Worm (Caenorhabditis elegans) whole organism, young adult: ENCODE results near the gene mtch-1.

Experiments
- B0336.3 ChIP-seq: fragments of 200-800 bp; sonication (Bioruptor generic); IDR thresholded peaks from 2 replicates; pipeline ENCODE4 v1.3.6; 2022; ENCODE audit warnings: missing genetic modification characterization, missing compliant biosample characterization
- C06A6.2 ChIP-seq: fragments of 200-800 bp; sonication (Bioruptor generic); conservative IDR thresholded peaks from 2 replicates; pipeline ENCODE4 v1.3.6; 2022; ENCODE audit warnings: missing genetic modification characterization, missing compliant biosample characterization
- F10E7.11 ChIP-seq: sonication (generic microtip); optimal IDR thresholded peaks from 2 replicates; lab custom pipeline; 2017; ENCODE audit warnings: mild to moderate bottlenecking, missing genetic modification characterization, moderate library complexity, missing compliant biosample characterization
- F22D6.2 ChIP-seq: sonication (generic microtip); optimal IDR thresholded peaks from 2 replicates; lab custom pipeline; 2016; ENCODE audit warnings: mild to moderate bottlenecking, missing genetic modification characterization, missing compliant biosample characterization
- F57A8.1 ChIP-seq: fragments of 200-800 bp; sonication (Bioruptor generic); optimal IDR thresholded peaks from 2 replicates; lab custom pipeline; 2018; ENCODE audit warnings: mild to moderate bottlenecking, missing genetic modification characterization, moderate library complexity, missing compliant biosample characterization
- K11D2.4 ChIP-seq: fragments of 200-800 bp; sonication (Bioruptor generic); IDR thresholded peaks from 2 replicates; pipeline ENCODE4 v1.3.6; 2022; ENCODE audit warnings: missing genetic modification reagents, missing genetic modification characterization, missing compliant biosample characterization
- K12H6.12 ChIP-seq: fragments of 200-800 bp; sonication (Bioruptor generic); optimal IDR thresholded peaks from 2 replicates; lab custom pipeline; 2018; ENCODE audit warnings: mild to moderate bottlenecking, missing genetic modification characterization, missing compliant biosample characterization
- Y79H2A.3 ChIP-seq: fragments of 200-800 bp; sonication (Bioruptor generic); conservative IDR thresholded peaks from 2 replicates; pipeline ENCODE4 v1.3.6; 2022; ENCODE audit warnings: missing genetic modification reagents, missing genetic modification characterization, missing compliant biosample characterization
- Y95B8A.8 ChIP-seq: fragments of 200-800 bp; sonication (Bioruptor generic); IDR thresholded peaks from 2 replicates; pipeline ENCODE4 v1.3.6; 2022; ENCODE audit warnings: missing genetic modification reagents, missing genetic modification characterization, missing compliant biosample characterization
- akir-1 ChIP-seq: fragments of 200-800 bp; sonication (Bioruptor generic); optimal IDR thresholded peaks from 2 replicates; lab custom pipeline; 2018; ENCODE audit warnings: mild to moderate bottlenecking, missing genetic modification characterization, moderate library complexity, missing compliant biosample characterization
- aptf-2 ChIP-seq: fragments of 200-800 bp; sonication (Bioruptor generic); conservative IDR thresholded peaks from 2 replicates; pipeline ENCODE4 v1.3.6; 2022; ENCODE audit warnings: missing genetic modification reagents, missing genetic modification characterization, missing compliant biosample characterization
- attf-5 ChIP-seq: fragments of 200-800 bp; sonication (Bioruptor generic); optimal IDR thresholded peaks from 2 replicates; lab custom pipeline; 2018; ENCODE audit warnings: mild to moderate bottlenecking, missing genetic modification characterization, missing compliant biosample characterization
- bed-1 ChIP-seq: fragments of 200-800 bp; sonication (Bioruptor generic); IDR thresholded peaks from 2 replicates; pipeline ENCODE4 v1.3.6; 2022; ENCODE audit warnings: missing genetic modification reagents, missing genetic modification characterization, missing compliant biosample characterization
- ccch-3 ChIP-seq: fragments of 200-800 bp; sonication (Bioruptor generic); optimal IDR thresholded peaks from 2 replicates; lab custom pipeline; 2018; ENCODE audit warnings: mild to moderate bottlenecking, missing genetic modification characterization, missing compliant biosample characterization
- cebp-1 ChIP-seq, 2 experiments: fragments of 200-800 bp in 1 of 2; sonication (Bioruptor generic) in 1 of 2; sonication (generic microtip) in 1 of 2; IDR thresholded peaks in 1 of 2; optimal IDR thresholded peaks in 1 of 2; 2 replicates each; pipeline versions ENCODE4 v1.3.6 to Lab custom; 2017 to 2022; ENCODE audit warnings: missing compliant biosample characterization in 2 of 2, missing genetic modification characterization in 2 of 2, mild to moderate bottlenecking in 1 of 2, missing genetic modification reagents in 1 of 2, moderate library complexity in 1 of 2
- ceh-79 ChIP-seq: sonication (generic microtip); optimal IDR thresholded peaks from 2 replicates; lab custom pipeline; 2017; ENCODE audit warnings: mild to moderate bottlenecking, missing genetic modification characterization, missing compliant biosample characterization
- chd-7 ChIP-seq: sonication (generic microtip); optimal IDR thresholded peaks from 2 replicates; lab custom pipeline; 2016; ENCODE audit warnings: mild to moderate bottlenecking, missing genetic modification characterization, moderate library complexity, missing compliant biosample characterization
- die-1 ChIP-seq: sonication (generic microtip); optimal IDR thresholded peaks from 2 replicates; lab custom pipeline; 2016; ENCODE audit warnings: missing genotype, mild to moderate bottlenecking, missing genetic modification characterization, missing compliant biosample characterization
- dpff-1 ChIP-seq: sonication (generic microtip); optimal IDR thresholded peaks from 2 replicates; lab custom pipeline; 2017; ENCODE audit warnings: mild to moderate bottlenecking, missing genetic modification characterization, missing compliant biosample characterization
- dpl-1 ChIP-seq: fragments of 150-350 bp; optimal IDR thresholded peaks from 2 replicates; lab custom pipeline; 2014; ENCODE audit warnings: missing biosample characterization, missing genetic modification reagents, missing genetic modification characterization
- egl-18 ChIP-seq: fragments of 200-800 bp; sonication (Bioruptor generic); IDR thresholded peaks from 2 replicates; pipeline ENCODE4 v1.3.6; 2022; ENCODE audit warnings: missing genetic modification reagents, missing genetic modification characterization, missing compliant biosample characterization
- fkh-3 ChIP-seq: sonication (generic microtip); optimal IDR thresholded peaks from 2 replicates; lab custom pipeline; 2016; ENCODE audit warnings: mild to moderate bottlenecking, missing genetic modification characterization, missing compliant biosample characterization
- lin-54 ChIP-seq: fragments of 200-800 bp; sonication (Bioruptor generic); optimal IDR thresholded peaks from 2 replicates; lab custom pipeline; 2018; ENCODE audit warnings: mild to moderate bottlenecking, missing genetic modification characterization, missing compliant biosample characterization
- lsl-1 ChIP-seq: fragments of 200-800 bp; sonication (Bioruptor generic); optimal IDR thresholded peaks from 2 replicates; lab custom pipeline; 2018; ENCODE audit warnings: mild to moderate bottlenecking, missing genetic modification characterization, moderate library complexity, missing compliant biosample characterization
- lsy-27 ChIP-seq: sonication (generic microtip); optimal IDR thresholded peaks from 2 replicates; lab custom pipeline; 2017; ENCODE audit warnings: missing genetic modification characterization, mild to moderate bottlenecking, missing compliant biosample characterization, antibody characterized with exemption, missing genotype, borderline replicate concordance; ENCODE audit not compliant: insufficient read depth
- madf-8 ChIP-seq: fragments of 200-800 bp; sonication (Bioruptor generic); conservative IDR thresholded peaks from 2 replicates; pipeline ENCODE4 v1.3.6; 2022; ENCODE audit warnings: missing genetic modification reagents, missing genetic modification characterization, missing compliant biosample characterization
- nfya-1 ChIP-seq: sonication (generic microtip); optimal IDR thresholded peaks from 2 replicates; lab custom pipeline; 2017; ENCODE audit warnings: antibody characterized with exemption, missing compliant biosample characterization, missing genetic modification characterization, borderline replicate concordance; ENCODE audit not compliant: insufficient read depth
- nfya-2 ChIP-seq: fragments of 200-800 bp; sonication (Bioruptor generic); IDR thresholded peaks from 2 replicates; pipeline ENCODE4 v1.3.6; 2022; ENCODE audit warnings: missing genetic modification reagents, missing genetic modification characterization, missing compliant biosample characterization
- nfyb-1 ChIP-seq: fragments of 200-800 bp; sonication (Bioruptor generic); IDR thresholded peaks from 2 replicates; pipeline ENCODE4 v1.3.6; 2022; ENCODE audit warnings: missing genetic modification reagents, missing genetic modification characterization, missing compliant biosample characterization
- nhr-179 ChIP-seq: sonication (generic microtip); optimal IDR thresholded peaks from 2 replicates; lab custom pipeline; 2016; ENCODE audit warnings: mild to moderate bottlenecking, missing genetic modification characterization, missing compliant biosample characterization
- rcor-1 ChIP-seq: fragments of 200-800 bp; sonication (Bioruptor generic); IDR thresholded peaks from 2 replicates; pipeline ENCODE4 v1.3.6; 2022; ENCODE audit warnings: missing genetic modification reagents, missing genetic modification characterization, missing compliant biosample characterization
- rec-8 ChIP-seq, 2 experiments: sonication (generic microtip); optimal IDR thresholded peaks; 2 replicates each; lab custom pipeline; 2016; ENCODE audit warnings: mild to moderate bottlenecking in 2 of 2, missing genetic modification characterization in 2 of 2, missing genetic modification reagents in 2 of 2, missing genotype in 2 of 2, missing biosample characterization in 1 of 2, missing compliant biosample characterization in 1 of 2, moderate library complexity in 1 of 2
- rpc-1 ChIP-seq, 2 experiments: fragments of 150-350 bp in 1 of 2; sonication (generic microtip) in 1 of 2; optimal IDR thresholded peaks; 2 replicates each; lab custom pipeline; 2014 to 2018; ENCODE audit warnings: missing biosample characterization in 1 of 2, missing genetic modification characterization in 1 of 2, missing genetic modification reagents in 1 of 2, missing genotype in 1 of 2
- sea-2 ChIP-seq: fragments of 200-800 bp; sonication (Bioruptor generic); IDR thresholded peaks from 2 replicates; pipeline ENCODE4 v1.3.6; 2022; ENCODE audit warnings: missing genetic modification characterization, missing compliant biosample characterization
- snpc-1.1 ChIP-seq: sonication (generic microtip); optimal IDR thresholded peaks from 2 replicates; lab custom pipeline; 2017; ENCODE audit warnings: missing genetic modification characterization, mild to moderate bottlenecking, missing compliant biosample characterization, antibody characterized with exemption, moderate library complexity, missing genotype, missing genetic modification reagents; ENCODE audit not compliant: insufficient read depth
- snpc-3.4 ChIP-seq: sonication (generic microtip); optimal IDR thresholded peaks from 2 replicates; lab custom pipeline; 2017; ENCODE audit warnings: missing genetic modification characterization, mild to moderate bottlenecking, missing compliant biosample characterization, antibody characterized with exemption, moderate library complexity, missing genotype, missing genetic modification reagents
- somi-1 ChIP-seq: fragments of 200-800 bp; sonication (Bioruptor generic); optimal IDR thresholded peaks from 2 replicates; lab custom pipeline; 2018; ENCODE audit warnings: mild to moderate bottlenecking, missing genetic modification characterization, missing compliant biosample characterization
- sptf-2 ChIP-seq: fragments of 200-800 bp; sonication (Bioruptor generic); optimal IDR thresholded peaks from 2 replicates; lab custom pipeline; 2018; ENCODE audit warnings: mild to moderate bottlenecking, missing genetic modification characterization, missing compliant biosample characterization
- tbx-9 ChIP-seq: sonication (generic microtip); optimal IDR thresholded peaks from 2 replicates; lab custom pipeline; 2016; ENCODE audit warnings: borderline replicate concordance, missing genetic modification characterization, inconsistent platforms, missing compliant biosample characterization
- tlf-1 ChIP-seq: fragments of 200-800 bp; sonication (Bioruptor generic); optimal IDR thresholded peaks from 2 replicates; lab custom pipeline; 2018; ENCODE audit warnings: mild to moderate bottlenecking, missing genetic modification characterization, missing compliant biosample characterization
- unc-62 ChIP-seq: fragments of 150-350 bp; optimal IDR thresholded peaks from 2 replicates; lab custom pipeline; 2014; ENCODE audit warnings: missing biosample characterization, missing genetic modification reagents, missing genetic modification characterization
- zfh-2 ChIP-seq: fragments of 200-800 bp; sonication (Bioruptor generic); conservative IDR thresholded peaks from 2 replicates; pipeline ENCODE4 v1.3.6; 2022; ENCODE audit warnings: missing genetic modification reagents, missing genetic modification characterization, missing compliant biosample characterization
- ztf-18 ChIP-seq: sonication (generic microtip); optimal IDR thresholded peaks from 2 replicates; lab custom pipeline; 2016; ENCODE audit warnings: missing genotype, mild to moderate bottlenecking, missing genetic modification characterization, missing compliant biosample characterization
- ztf-26 ChIP-seq: sonication (generic microtip); optimal IDR thresholded peaks from 2 replicates; lab custom pipeline; 2017; ENCODE audit warnings: missing genetic modification characterization, missing compliant biosample characterization
- ztf-6 ChIP-seq: fragments of 200-800 bp; sonication (Bioruptor generic); IDR thresholded peaks from 2 replicates; pipeline ENCODE4 v1.3.6; 2022; ENCODE audit warnings: missing genetic modification reagents, missing genetic modification characterization, missing compliant biosample characterization

The mtch-1 gene

ce11 chrII:7358489-7358943 is 15.4 kb downstream of the mtch-1 start, which contains the start of gene insc-1:
Gene insc-1, plus strand, starts transcription at chrII:7358893.
- TF ChIP-seq die-1 (tag; lab: Kevin White, UChicago) = no peak
- no peak for TF ChIP-seq nhr-179
- TF ChIP-seq B0336.3 (GFP tag; lab: Robert Waterston, UW) = no peak
- no peak for TF ChIP-seq dpff-1 (tag; lab: Kevin White, UChicago)
- no peak for TF ChIP-seq zfh-2 (GFP tag; lab: Robert Waterston, UW)
- TF ChIP-seq unc-62 (GFP tag; lab: Kevin White, UChicago) = no peak
- no peak for TF ChIP-seq ztf-6 (GFP tag; lab: Robert Waterston, UW)
- TF ChIP-seq F22D6.2 (tag; lab: Kevin White, UChicago) = no peak
- TF ChIP-seq Y95B8A.8 (GFP tag; lab: Robert Waterston, UW) = no peak
- no peak for TF ChIP-seq lsl-1 (GFP tag; lab: Kevin White, UChicago)
- TF ChIP-seq rpc-1 (optimal IDR thresholded peaks at IDR 0.05; lab: Kevin White, UChicago) = no peak
- TF ChIP-seq rpc-1 (tag; optimal IDR thresholded peaks at IDR 0.05; lab: Kevin White, UChicago) = no peak
- TF ChIP-seq nfyb-1 = no peak
- no peak for TF ChIP-seq K11D2.4 (GFP tag; lab: Robert Waterston, UW)

- TF ChIP-seq sea-2 (GFP tag; lab: Robert Waterston, UW) = no peak
- TF ChIP-seq somi-1 (GFP tag; lab: Kevin White, UChicago) = no peak
- TF ChIP-seq aptf-2 = no peak
Observed at ce11 chrII:7357176-7357575, 16.8 kb downstream of the mtch-1 start.

ce11 chrII:7356773-7357172 is 17.2 kb downstream of the mtch-1 start:
- TF ChIP-seq ccch-3 = no peak
- no peak for TF ChIP-seq akir-1 (GFP tag; lab: Kevin White, UChicago)
- no peak for TF ChIP-seq snpc-1.1 (tag; lab: Kevin White, UChicago)
- no peak for TF ChIP-seq fkh-3 (tag; lab: Kevin White, UChicago)
- no peak for TF ChIP-seq lsy-27
- TF ChIP-seq nfya-2 (GFP tag; lab: Robert Waterston, UW) = no peak
- no peak for TF ChIP-seq attf-5
- no peak for TF ChIP-seq dpl-1
- TF ChIP-seq sptf-2 (GFP tag; lab: Kevin White, UChicago) = no peak
- TF ChIP-seq chd-7 (tag; lab: Kevin White, UChicago) = no peak
- TF ChIP-seq lin-54 (GFP tag; lab: Kevin White, UChicago) = no peak
- no peak for TF ChIP-seq bed-1 (GFP tag; lab: Robert Waterston, UW)
- TF ChIP-seq rcor-1 (GFP tag; lab: Robert Waterston, UW) = peak; percentile 57
- TF ChIP-seq ztf-26 = no peak
- TF ChIP-seq nhr-179 = no peak
- TF ChIP-seq egl-18 (GFP tag; lab: Robert Waterston, UW) = no peak
- no peak for TF ChIP-seq cebp-1 (GFP tag; IDR thresholded peaks at IDR 0.05; lab: Robert Waterston, UW)
- no peak for TF ChIP-seq cebp-1 (tag; optimal IDR thresholded peaks at IDR 0.05; lab: Kevin White, UChicago)
- TF ChIP-seq tbx-9 = no peak
- TF ChIP-seq nfya-1 (tag; lab: Kevin White, UChicago) = no peak
- TF ChIP-seq rec-8 (tag; optimal IDR thresholded peaks at IDR 0.05; lab: Kevin White, UChicago) = no peak
- no peak for TF ChIP-seq C06A6.2 (GFP tag; lab: Robert Waterston, UW)
- no peak for TF ChIP-seq ceh-79
- TF ChIP-seq F57A8.1 = no peak
- TF ChIP-seq Y79H2A.3 = no peak
- TF ChIP-seq ztf-18 (tag; lab: Kevin White, UChicago) = no peak
- TF ChIP-seq tlf-1 (GFP tag; lab: Kevin White, UChicago) = no peak
- TF ChIP-seq F10E7.11 = no peak
- TF ChIP-seq snpc-3.4 (tag; lab: Kevin White, UChicago) = peak; percentile 30
- TF ChIP-seq K12H6.12 (tag; lab: Kevin White, UChicago) = no peak
- peak; percentile 83 for TF ChIP-seq madf-8 (GFP tag; lab: Robert Waterston, UW)
